Worm (Caenorhabditis elegans) whole organism, L4 larva: ENCODE results near the gene W03C9.6.

ENCODE experiments used
- F49E8.2 ChIP-seq: sonication (generic microtip); optimal IDR thresholded peaks from 2 replicates; lab custom pipeline; 2016; ENCODE audit warnings: missing compliant biosample characterization, mild to moderate bottlenecking, missing genetic modification characterization, borderline replicate concordance
- Y5F2A.4 ChIP-seq: fragments of 200-800 bp; sonication (Bioruptor generic); optimal IDR thresholded peaks from 2 replicates; lab custom pipeline; 2018; ENCODE audit warnings: mild to moderate bottlenecking, missing genetic modification characterization, missing compliant biosample characterization
- ceh-20 ChIP-seq: fragments of 200-800 bp; sonication (Bioruptor generic); IDR thresholded peaks from 2 replicates; pipeline ENCODE4 v1.3.6; 2022; ENCODE audit warnings: missing genetic modification reagents, missing genetic modification characterization, missing compliant biosample characterization
- ces-1 ChIP-seq: fragments of 150-350 bp; sonication (generic microtip); optimal IDR thresholded peaks from 4 replicates; lab custom pipeline; 2014; ENCODE audit warnings: missing biosample characterization, missing genetic modification reagents, missing genetic modification characterization
- cey-2 ChIP-seq: sonication (generic microtip); optimal IDR thresholded peaks from 3 replicates; lab custom pipeline; 2017; ENCODE audit warnings: missing genetic modification characterization, mild to moderate bottlenecking, missing compliant biosample characterization, antibody characterized with exemption, borderline replicate concordance; ENCODE audit not compliant: insufficient read depth
- ctbp-1 ChIP-seq: fragments of 200-800 bp; sonication (Bioruptor generic); IDR thresholded peaks from 2 replicates; pipeline ENCODE4 v1.3.6; 2022; ENCODE audit warnings: missing genetic modification reagents, missing genetic modification characterization, missing compliant biosample characterization
- daf-16 ChIP-seq, 3 experiments: sonication (generic microtip); optimal IDR thresholded peaks; 2 replicates each; lab custom pipeline; 2016 to 2017; ENCODE audit warnings: missing genetic modification characterization in 3 of 3, missing genetic modification reagents in 3 of 3, mild to moderate bottlenecking in 2 of 3, missing compliant biosample characterization in 2 of 3, missing biosample characterization in 1 of 3, moderate library complexity in 1 of 3
- daf-8 ChIP-seq: fragments of 200-800 bp; sonication (Bioruptor generic); IDR thresholded peaks from 2 replicates; pipeline ENCODE4 v1.3.6; 2022; ENCODE audit warnings: missing genetic modification characterization, missing compliant biosample characterization
- dmd-6 ChIP-seq: fragments of 200-800 bp; sonication (Bioruptor generic); IDR thresholded peaks from 2 replicates; pipeline ENCODE4 v1.3.6; 2022; ENCODE audit warnings: missing genetic modification reagents, missing genetic modification characterization, missing compliant biosample characterization
- dpl-1 ChIP-seq: fragments of 150-350 bp; optimal IDR thresholded peaks from 2 replicates; lab custom pipeline; 2014; ENCODE audit warnings: missing biosample characterization, missing genetic modification reagents, missing genetic modification characterization
- dve-1 ChIP-seq: sonication (generic microtip); optimal IDR thresholded peaks from 2 replicates; lab custom pipeline; 2017; ENCODE audit warnings: antibody characterized with exemption, mild to moderate bottlenecking, missing genetic modification characterization, missing compliant biosample characterization; ENCODE audit not compliant: insufficient read depth
- egl-27 ChIP-seq: sonication (generic microtip); optimal IDR thresholded peaks from 3 replicates; lab custom pipeline; 2017; ENCODE audit warnings: missing biosample characterization, missing genetic modification reagents, missing genetic modification characterization
- hlh-11 ChIP-seq: fragments of 200-800 bp; sonication (Bioruptor generic); optimal IDR thresholded peaks from 2 replicates; lab custom pipeline; 2018; ENCODE audit warnings: mild to moderate bottlenecking, missing genetic modification characterization, missing compliant biosample characterization
- hlh-30 ChIP-seq: sonication (generic microtip); optimal IDR thresholded peaks from 2 replicates; lab custom pipeline; 2017; ENCODE audit warnings: antibody characterized with exemption, mild to moderate bottlenecking, missing genetic modification characterization, missing compliant biosample characterization; ENCODE audit not compliant: insufficient read depth
- lsy-2 ChIP-seq, 2 experiments: fragments of 150-350 bp in 1 of 2; sonication (generic microtip) in 1 of 2; optimal IDR thresholded peaks; 2 replicates each; lab custom pipeline; 2014 to 2017; ENCODE audit warnings: missing biosample characterization in 2 of 2, missing genetic modification characterization in 2 of 2
- mdl-1 ChIP-seq, 2 experiments: fragments of 150-350 bp in 1 of 2; sonication (generic microtip) in 1 of 2; optimal IDR thresholded peaks; 2 replicates each; lab custom pipeline; 2014 to 2017; ENCODE audit warnings: missing biosample characterization in 2 of 2, missing genetic modification characterization in 2 of 2
- mdt-29 ChIP-seq: fragments of 200-800 bp; sonication (Bioruptor generic); IDR thresholded peaks from 2 replicates; pipeline ENCODE4 v1.3.6; 2022; ENCODE audit warnings: missing genetic modification reagents, missing genetic modification characterization, missing compliant biosample characterization
- mep-1 ChIP-seq: fragments of 150-350 bp; sonication (generic microtip); optimal IDR thresholded peaks from 3 replicates; lab custom pipeline; 2014; ENCODE audit warnings: missing biosample characterization, missing genetic modification characterization
- mxl-3 ChIP-seq: fragments of 200-800 bp; sonication (Bioruptor generic); optimal IDR thresholded peaks from 2 replicates; lab custom pipeline; 2018; ENCODE audit warnings: mild to moderate bottlenecking, missing genetic modification characterization, missing compliant biosample characterization
- nhr-102 ChIP-seq: sonication (generic microtip); optimal IDR thresholded peaks from 2 replicates; lab custom pipeline; 2016; ENCODE audit warnings: mild to moderate bottlenecking, missing genetic modification characterization, moderate library complexity, missing compliant biosample characterization
- nhr-11 ChIP-seq: fragments of 150-350 bp; optimal IDR thresholded peaks from 2 replicates; lab custom pipeline; 2014; ENCODE audit warnings: missing biosample characterization, missing genetic modification characterization
- nhr-237 ChIP-seq: sonication (generic microtip); optimal IDR thresholded peaks from 2 replicates; lab custom pipeline; 2017; ENCODE audit warnings: missing biosample characterization, missing genetic modification characterization
- nhr-25 ChIP-seq: sonication (generic microtip); optimal IDR thresholded peaks from 2 replicates; lab custom pipeline; 2017; ENCODE audit warnings: missing genetic modification characterization, mild to moderate bottlenecking, missing compliant biosample characterization, antibody characterized with exemption, moderate library complexity, borderline replicate concordance; ENCODE audit not compliant: insufficient read depth
- nhr-28 ChIP-seq: fragments of 150-350 bp; optimal IDR thresholded peaks from 2 replicates; lab custom pipeline; 2014; ENCODE audit warnings: missing biosample characterization, missing genetic modification characterization
- nhr-48 ChIP-seq: sonication (generic microtip); optimal IDR thresholded peaks from 2 replicates; lab custom pipeline; 2016; ENCODE audit warnings: mild to moderate bottlenecking, missing genetic modification characterization, missing compliant biosample characterization
- nhr-77 ChIP-seq: fragments of 150-350 bp; optimal IDR thresholded peaks from 2 replicates; lab custom pipeline; 2014; ENCODE audit warnings: missing biosample characterization, missing genetic modification characterization
- pqm-1 ChIP-seq: sonication (generic microtip); optimal IDR thresholded peaks from 2 replicates; lab custom pipeline; 2017; ENCODE audit warnings: missing biosample characterization, missing genetic modification characterization
- saeg-2 ChIP-seq: fragments of 200-800 bp; sonication (Bioruptor generic); IDR thresholded peaks from 2 replicates; pipeline ENCODE4 v1.3.6; 2022; ENCODE audit warnings: missing genetic modification reagents, missing genetic modification characterization, missing compliant biosample characterization
- set-16 ChIP-seq: fragments of 200-800 bp; sonication (Bioruptor generic); IDR thresholded peaks from 2 replicates; pipeline ENCODE4 v1.3.6; 2022; ENCODE audit warnings: missing genetic modification reagents, missing genetic modification characterization, missing compliant biosample characterization
- skn-1 ChIP-seq: fragments of 150-350 bp; optimal IDR thresholded peaks from 2 replicates; lab custom pipeline; 2014; ENCODE audit warnings: missing biosample characterization, missing genetic modification characterization
- tra-1 ChIP-seq: fragments of 200-800 bp; sonication (Bioruptor generic); IDR thresholded peaks from 2 replicates; pipeline ENCODE4 v1.3.6; 2022; ENCODE audit warnings: missing genetic modification reagents, missing genetic modification characterization, missing compliant biosample characterization
- unc-130 ChIP-seq: sonication (generic microtip); optimal IDR thresholded peaks from 2 replicates; lab custom pipeline; 2016; ENCODE audit warnings: missing genetic modification reagents, missing genetic modification characterization, missing compliant biosample characterization
- unc-62 ChIP-seq, 3 experiments: fragments of 150-350 bp in 1 of 3; sonication (generic microtip); optimal IDR thresholded peaks in 2 of 3; peaks in 1 of 3; 1 replicate in 1 of 3; 2 replicates in 2 of 3; lab custom pipeline; 2014 to 2017; ENCODE audit warnings: missing biosample characterization in 3 of 3, missing genetic modification characterization in 3 of 3, missing genetic modification reagents in 3 of 3, missing genotype in 1 of 3
- zip-2 ChIP-seq: fragments of 150-350 bp; optimal IDR thresholded peaks from 2 replicates; lab custom pipeline; 2014; ENCODE audit warnings: missing biosample characterization, missing genetic modification characterization

W03C9.6 gene

ce11 chrII:11926501-11926900 is 27.8 kb upstream of the W03C9.6 start:
- TF ChIP-seq nhr-77 (tag; lab: Kevin White, UChicago) (no peak), nhr-25 (peak; percentile 33), daf-16 (GFP tag; optimal IDR thresholded peaks at IDR 0.05; lab: Kevin White, UChicago) (no peak), daf-16 (tag; optimal IDR thresholded peaks at IDR 0.05; lab: Kevin White, UChicago) (no peak), lsy-2 (tag; optimal IDR thresholded peaks at IDR 0.05; lab: Kevin White, UChicago) (peak in 1 of 2 experiments; percentile 85)
- TF ChIP-seq, all 104 proteins: peak for 2

ce11 chrII:11928752-11929151 is 25.6 kb upstream of the W03C9.6 start:
- TF ChIP-seq nhr-25 = peak; percentile 93
- TF ChIP-seq zip-2 (tag; lab: Kevin White, UChicago) = no peak
- TF ChIP-seq nhr-48 (tag; lab: Kevin White, UChicago) = peak; percentile 17
- TF ChIP-seq saeg-2 = no peak
- peak; percentile 59 for TF ChIP-seq nhr-28 (tag; lab: Kevin White, UChicago)
- TF ChIP-seq dpl-1 (GFP tag; lab: Kevin White, UChicago) = no peak
- TF ChIP-seq hlh-11 (tag; lab: Kevin White, UChicago) = peak; percentile 45
- TF ChIP-seq mxl-3 (GFP tag; lab: Kevin White, UChicago) = peak; percentile 76
- peak in 1 of 2 experiments; percentile 41 for TF ChIP-seq mdl-1 (tag; optimal IDR thresholded peaks at IDR 0.05; lab: Kevin White, UChicago)
- TF ChIP-seq ces-1 = no peak
- TF ChIP-seq lsy-2 (tag; optimal IDR thresholded peaks at IDR 0.05; lab: Kevin White, UChicago) = peak in 1 of 2 experiments; percentile 13
- TF ChIP-seq unc-62 (GFP tag; optimal IDR thresholded peaks at IDR 0.05 in 1 of 2; lab: Kevin White, UChicago) = peak in 1 of 2 experiments; percentile 85
- no peak for TF ChIP-seq unc-62 (tag; optimal IDR thresholded peaks at IDR 0.05; lab: Kevin White, UChicago)
- TF ChIP-seq unc-130 (GFP tag; lab: Kevin White, UChicago) = no peak
- peak; percentile 43 for TF ChIP-seq mep-1
- peak; percentile 12 for TF ChIP-seq dve-1 (tag; lab: Kevin White, UChicago)
- TF ChIP-seq dmd-6 (GFP tag; lab: Robert Waterston, UW) = 0 out of 2 replicates have a peak, but pooled peaks have one; percentile 12
- TF ChIP-seq set-16 (GFP tag; lab: Robert Waterston, UW) = peak; percentile 13; the same call in 1 of the 2 replicates
- TF ChIP-seq nhr-11 (tag; lab: Kevin White, UChicago) = no peak
- TF ChIP-seq hlh-30 = peak; percentile 42
- no peak for TF ChIP-seq skn-1 (tag; lab: Kevin White, UChicago)

- TF ChIP-seq Y5F2A.4 (GFP tag; lab: Kevin White, UChicago) = no peak
- TF ChIP-seq cey-2 (tag; lab: Kevin White, UChicago) = no peak
- TF ChIP-seq unc-62 (GFP tag; optimal IDR thresholded peaks at IDR 0.05 in 1 of 2; lab: Kevin White, UChicago) = no peak
- no peak for TF ChIP-seq unc-62 (tag; optimal IDR thresholded peaks at IDR 0.05; lab: Kevin White, UChicago)
- TF ChIP-seq pqm-1 (tag; lab: Kevin White, UChicago) = no peak
These were observed 24.2 kb upstream of the W03C9.6 start for ce11 chrII:11930132-11930531.

ce11 chrII:11935266-11935665 is 19.0 kb upstream of the W03C9.6 start, which contains the start of gene lin-29:
lin-29 (minus strand) TSS chrII:11935343.
- TF ChIP-seq ceh-20 (GFP tag; lab: Robert Waterston, UW) (no peak), nhr-102 (tag; lab: Kevin White, UChicago) (no peak), unc-62 (GFP tag; optimal IDR thresholded peaks at IDR 0.05 in 1 of 2; lab: Kevin White, UChicago) (peak in 1 of 2 experiments; percentile 66), unc-62 (tag; optimal IDR thresholded peaks at IDR 0.05; lab: Kevin White, UChicago) (no peak), nhr-237 (no peak), mdl-1 (tag; optimal IDR thresholded peaks at IDR 0.05; lab: Kevin White, UChicago) (no peak), F49E8.2 (tag; lab: Kevin White, UChicago) (no peak)

ce11 chrII:11936393-11936792 is 17.9 kb upstream of the W03C9.6 start:
- TF ChIP-seq mdt-29 (no peak), hlh-11 (tag; lab: Kevin White, UChicago) (peak; percentile 20), pqm-1 (tag; lab: Kevin White, UChicago) (peak; percentile 71), daf-8 (GFP tag; lab: Robert Waterston, UW) (no peak), tra-1 (GFP tag; lab: Robert Waterston, UW) (0 out of 2 replicates have a peak, but pooled peaks have one; percentile 39), nhr-28 (tag; lab: Kevin White, UChicago) (peak; percentile 6), ctbp-1 (GFP tag; lab: Robert Waterston, UW) (no peak), dmd-6 (GFP tag; lab: Robert Waterston, UW) (peak; percentile 18; the same call in 1 of the 2 replicates), egl-27 (tag; lab: Kevin White, UChicago) (no peak)
